Fruit fly (Drosophila melanogaster) whole organism, embryonic: Measurements from ENCODE around the gene ara.

Experiments used
- BEAF-32 ChIP-seq: fragments of 200-800 bp; sonication (Bioruptor generic); optimal IDR thresholded peaks from 3 replicates; lab custom pipeline; 2017; ENCODE audit warnings: missing biosample characterization, missing genetic modification characterization, mild to moderate bottlenecking, moderate library complexity, missing genetic modification reagents
- CG10565 ChIP-seq: fragments of 200-800 bp; sonication (Bioruptor generic); optimal IDR thresholded peaks from 3 replicates; lab custom pipeline; 2016; ENCODE audit warnings: missing biosample characterization, mild to moderate bottlenecking, missing genetic modification characterization
- CG10959 ChIP-seq: fragments of 200-800 bp; sonication (Bioruptor generic); IDR thresholded peaks from 2 replicates; pipeline ENCODE4 v1.3.6; 2022; ENCODE audit warnings: missing biosample characterization, missing genetic modification characterization
- CG11247 ChIP-seq: fragments of 200-800 bp; sonication (Bioruptor generic); IDR thresholded peaks from 2 replicates; pipeline ENCODE4 v1.3.6; 2022; ENCODE audit warnings: missing biosample characterization, missing genetic modification characterization
- CG13287 ChIP-seq: fragments of 200-800 bp; sonication (Bioruptor generic); IDR thresholded peaks from 2 replicates; pipeline ENCODE4 v1.3.6; 2022; ENCODE audit warnings: missing biosample characterization, missing genetic modification characterization; ENCODE audit not compliant: partially characterized antibody
- CG15073 ChIP-seq: fragments of 200-800 bp; sonication (Bioruptor generic); optimal IDR thresholded peaks from 2 replicates; lab custom pipeline; 2016; ENCODE audit warnings: missing biosample characterization, missing genetic modification characterization
- CG15514 ChIP-seq: fragments of 200-800 bp; sonication (Bioruptor generic); optimal IDR thresholded peaks from 3 replicates; lab custom pipeline; 2017; ENCODE audit warnings: missing biosample characterization, missing genetic modification characterization, mild to moderate bottlenecking, moderate library complexity, missing genetic modification reagents
- CG1602 ChIP-seq: fragments of 200-800 bp; sonication (Bioruptor generic); optimal IDR thresholded peaks from 3 replicates; lab custom pipeline; 2016; ENCODE audit warnings: missing biosample characterization, missing genetic modification characterization
- CG17385 ChIP-seq: fragments of 200-800 bp; sonication (Bioruptor generic); optimal IDR thresholded peaks from 3 replicates; lab custom pipeline; 2018; ENCODE audit warnings: missing biosample characterization, mild to moderate bottlenecking, missing genetic modification characterization
- CG18619 ChIP-seq: fragments of 200-800 bp; sonication (Bioruptor generic); optimal IDR thresholded peaks from 3 replicates; lab custom pipeline; 2017; ENCODE audit warnings: missing biosample characterization, mild to moderate bottlenecking, missing genetic modification characterization
- CG2199 ChIP-seq: fragments of 200-800 bp; sonication (Bioruptor generic); IDR thresholded peaks from 3 replicates; pipeline ENCODE4 v1.3.6; 2022; ENCODE audit warnings: missing biosample characterization, missing genetic modification characterization
- CG2678 ChIP-seq: fragments of 200-800 bp; sonication (Bioruptor generic); optimal IDR thresholded peaks from 3 replicates; lab custom pipeline; 2019; ENCODE audit warnings: missing biosample characterization, mild to moderate bottlenecking, missing genetic modification characterization, moderate library complexity
- CG32772 ChIP-seq: fragments of 200-800 bp; sonication (Bioruptor generic); IDR thresholded peaks from 2 replicates; pipeline ENCODE4 v1.3.6; 2022; ENCODE audit warnings: missing biosample characterization, missing genetic modification characterization
- CG3407 ChIP-seq: fragments of 200-800 bp; sonication (Bioruptor generic); optimal IDR thresholded peaks from 2 replicates; lab custom pipeline; 2018; ENCODE audit warnings: missing biosample characterization, mild to moderate bottlenecking, missing genetic modification characterization
- CG3847 ChIP-seq: fragments of 200-800 bp; sonication (Bioruptor generic); IDR thresholded peaks from 2 replicates; pipeline ENCODE4 v1.3.6; 2022; ENCODE audit warnings: missing biosample characterization, missing genetic modification characterization
- CG4328 ChIP-seq: fragments of 200-800 bp; sonication (Bioruptor generic); optimal IDR thresholded peaks from 3 replicates; lab custom pipeline; 2017; ENCODE audit warnings: missing biosample characterization, missing genetic modification reagents, missing genetic modification characterization
- CG4404 ChIP-seq: fragments of 200-800 bp; sonication (Bioruptor generic); IDR thresholded peaks from 2 replicates; pipeline ENCODE4 v1.3.6; 2022; ENCODE audit warnings: missing biosample characterization, missing genetic modification characterization
- CG7357 ChIP-seq: fragments of 200-800 bp; sonication (Bioruptor generic); IDR thresholded peaks from 3 replicates; pipeline ENCODE4 v1.3.6; 2022; ENCODE audit warnings: missing biosample characterization, missing genetic modification characterization
- CG7987 ChIP-seq: fragments of 200-800 bp; sonication (Bioruptor generic); optimal IDR thresholded peaks from 2 replicates; lab custom pipeline; 2018; ENCODE audit warnings: missing biosample characterization, mild to moderate bottlenecking, missing genetic modification characterization, moderate library complexity
- CG9797 ChIP-seq: fragments of 200-800 bp; sonication (Bioruptor generic); optimal IDR thresholded peaks from 3 replicates; lab custom pipeline; 2018; ENCODE audit warnings: missing biosample characterization, mild to moderate bottlenecking, missing genetic modification characterization
- Dad ChIP-seq: fragments of 200-800 bp; sonication (Bioruptor generic); optimal IDR thresholded peaks from 3 replicates; lab custom pipeline; 2016; ENCODE audit warnings: missing biosample characterization, missing genetic modification characterization
- E2f2 ChIP-seq: fragments of 200-800 bp; sonication (Bioruptor generic); IDR thresholded peaks from 2 replicates; pipeline ENCODE4 v1.3.6; 2022; ENCODE audit warnings: missing biosample characterization, missing genetic modification characterization
- Gsc ChIP-seq: fragments of 200-800 bp; sonication (Bioruptor generic); IDR thresholded peaks from 2 replicates; pipeline ENCODE4 v1.3.6; 2022; ENCODE audit warnings: missing biosample characterization, missing genetic modification characterization
- HLH4C ChIP-seq: fragments of 200-800 bp; sonication (Bioruptor generic); IDR thresholded peaks from 3 replicates; pipeline ENCODE4 v1.3.6; 2022; ENCODE audit warnings: missing biosample characterization, missing genetic modification characterization; ENCODE audit not compliant: partially characterized antibody
- Hey ChIP-seq: fragments of 200-800 bp; sonication (Bioruptor generic); optimal IDR thresholded peaks from 3 replicates; lab custom pipeline; 2018; ENCODE audit warnings: missing biosample characterization, mild to moderate bottlenecking, missing genetic modification characterization
- HmgD ChIP-seq: fragments of 200-800 bp; sonication (Bioruptor generic); optimal IDR thresholded peaks from 3 replicates; lab custom pipeline; 2016; ENCODE audit warnings: missing biosample characterization, missing genetic modification characterization
- HmgZ ChIP-seq: fragments of 200-800 bp; sonication (Bioruptor generic); optimal IDR thresholded peaks from 2 replicates; lab custom pipeline; 2018; ENCODE audit warnings: missing biosample characterization, mild to moderate bottlenecking, missing genetic modification characterization
- Hr51 ChIP-seq, 2 experiments: fragments of 200-800 bp; sonication (Bioruptor generic); optimal IDR thresholded peaks; 2 replicates in 1 of 2; 3 replicates in 1 of 2; lab custom pipeline; 2016 to 2018; ENCODE audit warnings: missing biosample characterization in 2 of 2, missing genetic modification characterization in 2 of 2, mild to moderate bottlenecking in 1 of 2, moderate library complexity in 1 of 2
- Lim3 ChIP-seq: fragments of 200-800 bp; sonication (Bioruptor generic); IDR thresholded peaks from 2 replicates; pipeline ENCODE4 v1.3.6; 2022; ENCODE audit warnings: missing biosample characterization, missing genetic modification characterization
- Rx ChIP-seq: fragments of 200-800 bp; sonication (Bioruptor generic); IDR thresholded peaks from 2 replicates; pipeline ENCODE4 v1.3.6; 2022; ENCODE audit warnings: missing biosample characterization, missing genetic modification characterization
- Ssrp ChIP-seq: fragments of 200-800 bp; sonication (Bioruptor generic); optimal IDR thresholded peaks from 2 replicates; lab custom pipeline; 2018; ENCODE audit warnings: missing biosample characterization, mild to moderate bottlenecking, missing genetic modification characterization, moderate library complexity
- ash1 ChIP-seq: fragments of 200-800 bp; sonication (Bioruptor generic); optimal IDR thresholded peaks from 2 replicates; lab custom pipeline; 2018; ENCODE audit warnings: missing biosample characterization, mild to moderate bottlenecking, missing genetic modification characterization
- bigmax ChIP-seq: fragments of 200-800 bp; sonication (Bioruptor generic); optimal IDR thresholded peaks from 2 replicates; lab custom pipeline; 2018; ENCODE audit warnings: missing biosample characterization, mild to moderate bottlenecking, missing genetic modification characterization
- chinmo ChIP-seq: fragments of 200-800 bp; sonication (Bioruptor generic); IDR thresholded peaks from 4 replicates; pipeline ENCODE4 v1.3.6; 2022; ENCODE audit warnings: missing biosample characterization, missing genetic modification characterization; ENCODE audit not compliant: partially characterized antibody
- emc ChIP-seq: fragments of 200-800 bp; sonication (Bioruptor generic); optimal IDR thresholded peaks from 2 replicates; lab custom pipeline; 2016; ENCODE audit warnings: missing biosample characterization, missing genetic modification characterization
- ewg ChIP-seq: fragments of 200-800 bp; sonication (Bioruptor generic); optimal IDR thresholded peaks from 3 replicates; lab custom pipeline; 2017; ENCODE audit warnings: mild to moderate bottlenecking, missing biosample characterization, missing genetic modification reagents, missing genetic modification characterization
- fd3F ChIP-seq: fragments of 200-800 bp; sonication (Bioruptor generic); optimal IDR thresholded peaks from 2 replicates; lab custom pipeline; 2018; ENCODE audit warnings: missing biosample characterization, mild to moderate bottlenecking, missing genetic modification characterization, moderate library complexity
- gro ChIP-seq: fragments of 200-800 bp; sonication (Bioruptor generic); optimal IDR thresholded peaks from 2 replicates; lab custom pipeline; 2016; ENCODE audit warnings: missing biosample characterization, missing genetic modification characterization
- hkb ChIP-seq, 2 experiments: fragments of 200-800 bp in 1 of 2; fragments of >200 bp in 1 of 2; sonication (Bioruptor generic) in 1 of 2; IDR thresholded peaks in 1 of 2; optimal IDR thresholded peaks in 1 of 2; 2 replicates each; pipeline versions ENCODE4 v1.3.6 to Lab custom; 2017 to 2022; ENCODE audit warnings: missing biosample characterization in 1 of 2, missing genetic modification characterization in 1 of 2
- kay ChIP-seq: fragments of 200-800 bp; sonication (Bioruptor generic); optimal IDR thresholded peaks from 2 replicates; lab custom pipeline; 2016; ENCODE audit warnings: missing biosample characterization, missing genetic modification characterization
- lmd ChIP-seq: fragments of 200-800 bp; sonication (Bioruptor generic); IDR thresholded peaks from 2 replicates; pipeline ENCODE4 v1.3.6; 2022; ENCODE audit warnings: missing biosample characterization, missing genetic modification characterization
- lov ChIP-seq, 2 experiments: fragments of 200-800 bp in 1 of 2; fragments of >200 bp in 1 of 2; sonication (Bioruptor generic) in 1 of 2; IDR thresholded peaks in 1 of 2; optimal IDR thresholded peaks in 1 of 2; 2 replicates in 1 of 2; 3 replicates in 1 of 2; pipeline versions ENCODE4 v1.3.6 to Lab custom; 2017 to 2022; ENCODE audit warnings: missing biosample characterization in 1 of 2, missing genetic modification characterization in 1 of 2
- otp ChIP-seq: fragments of 200-800 bp; sonication (Bioruptor generic); IDR thresholded peaks from 3 replicates; pipeline ENCODE4, ENCODE4 v1.3.6; 2022; ENCODE audit warnings: missing biosample characterization, missing genetic modification characterization
- sisA ChIP-seq: fragments of 200-800 bp; sonication (Bioruptor generic); IDR thresholded peaks from 2 replicates; pipeline ENCODE4 v1.3.6; 2022; ENCODE audit warnings: missing biosample characterization, missing genetic modification characterization
- slp2 ChIP-seq: fragments of 200-800 bp; sonication (Bioruptor generic); optimal IDR thresholded peaks from 2 replicates; lab custom pipeline; 2016; ENCODE audit warnings: missing biosample characterization, missing genetic modification characterization
- sr ChIP-seq: fragments of 200-800 bp; sonication (Bioruptor generic); IDR thresholded peaks from 3 replicates; pipeline ENCODE4 v1.3.6; 2022; ENCODE audit warnings: missing biosample characterization, missing genetic modification characterization
- trh ChIP-seq: fragments of 200-800 bp; sonication (Bioruptor generic); optimal IDR thresholded peaks from 2 replicates; lab custom pipeline; 2016; ENCODE audit warnings: missing biosample characterization, missing genetic modification characterization
- vvl ChIP-seq: fragments of 200-800 bp; sonication (Bioruptor generic); IDR thresholded peaks from 2 replicates; pipeline ENCODE4 v1.3.6; 2022; ENCODE audit warnings: missing biosample characterization, missing genetic modification characterization
- zf30C ChIP-seq: fragments of 200-800 bp; sonication (Bioruptor generic); optimal IDR thresholded peaks from 3 replicates; lab custom pipeline; 2018; ENCODE audit warnings: missing biosample characterization, mild to moderate bottlenecking, missing genetic modification characterization
- zfh1 ChIP-seq: fragments of 200-800 bp; sonication (Bioruptor generic); IDR thresholded peaks from 3 replicates; pipeline ENCODE4 v1.3.6; 2022; ENCODE audit warnings: missing biosample characterization, missing genetic modification characterization

The ara gene

DNA sequence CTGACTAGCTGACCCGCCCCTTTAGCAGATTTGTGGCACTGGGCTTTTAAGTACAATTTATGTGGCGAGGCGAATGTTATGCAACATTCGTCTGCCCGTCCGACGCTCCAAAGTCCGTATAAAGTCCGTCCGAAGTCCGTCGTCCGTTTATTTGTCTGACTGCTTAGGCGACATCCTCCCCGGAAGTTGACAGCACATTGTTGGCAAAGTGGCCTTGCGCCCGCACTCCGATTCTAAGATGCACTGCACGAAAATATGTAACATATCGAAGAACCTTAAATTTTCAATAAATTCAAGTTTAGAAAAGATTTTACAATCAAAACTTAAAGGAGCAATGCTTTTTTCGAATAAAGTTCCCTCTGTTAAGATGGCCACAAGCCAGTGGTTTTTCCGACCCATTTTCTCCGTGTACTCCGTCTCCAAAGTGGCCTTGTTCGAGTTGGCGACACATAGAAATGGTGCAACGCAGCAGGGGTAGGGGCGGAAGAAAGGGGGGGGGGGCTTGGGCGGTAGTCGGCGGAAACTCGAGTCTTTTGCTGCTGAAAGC lies 38.4 kb downstream of the ara start (continued):
- TF ChIP-seq HmgZ (tag; lab: Kevin White, UChicago) (no peak), slp2 (no peak), CG11247 (GFP tag; lab: Robert Waterston, UW) (no peak), Gsc (no peak), kay (no peak), emc (no peak), zfh1 (GFP tag; lab: Robert Waterston, UW) (peak; percentile 55; the same call in 2 of the 3 replicates), lmd (GFP tag; lab: Robert Waterston, UW) (peak; percentile 43), zf30C (GFP tag; lab: Kevin White, UChicago) (no peak), BEAF-32 (GFP tag; lab: Kevin White, UChicago) (no peak), lov (optimal IDR thresholded peaks at IDR 0.05; lab: Kevin White, UChicago) (no peak), lov (GFP tag; IDR thresholded peaks at IDR 0.05; lab: Robert Waterston, UW) (no peak), CG4328 (no peak), CG7357 (no peak), sisA (GFP tag; lab: Robert Waterston, UW) (0 out of 2 replicates have a peak, but pooled peaks have one; percentile 8), CG17385 (GFP tag; lab: Kevin White, UChicago) (peak; percentile 10), vvl (GFP tag; lab: Robert Waterston, UW) (peak; percentile 59; the same call in 1 of the 2 replicates), trh (GFP tag; lab: Kevin White, UChicago) (no peak), CG15073 (GFP tag; lab: Kevin White, UChicago) (no peak), ewg (GFP tag; lab: Kevin White, UChicago) (peak; percentile 20), CG2678 (tag; lab: Kevin White, UChicago) (no peak), fd3F (GFP tag; lab: Kevin White, UChicago) (no peak), CG9797 (GFP tag; lab: Kevin White, UChicago) (no peak), CG18619 (GFP tag; lab: Kevin White, UChicago) (no peak), HLH4C (GFP tag; lab: Robert Waterston, UW) (no peak), gro (GFP tag; lab: Kevin White, UChicago) (no peak), Hr51 (GFP tag; optimal IDR thresholded peaks at IDR 0.05; lab: Kevin White, UChicago) (no peak), hkb (optimal IDR thresholded peaks at IDR 0.05; lab: Kevin White, UChicago) (no peak), hkb (GFP tag; IDR thresholded peaks at IDR 0.05; lab: Robert Waterston, UW) (0 out of 2 replicates have a peak, but pooled peaks have one; percentile 13), CG3847 (GFP tag; lab: Robert Waterston, UW) (no peak), CG13287 (GFP tag; lab: Robert Waterston, UW) (no peak), HmgD (GFP tag; lab: Kevin White, UChicago) (no peak), Dad (GFP tag; lab: Kevin White, UChicago) (no peak), Lim3 (GFP tag; lab: Robert Waterston, UW) (no peak), Ssrp (tag; lab: Kevin White, UChicago) (peak; percentile 28), otp (GFP tag; lab: Robert Waterston, UW) (no peak), chinmo (GFP tag; lab: Robert Waterston, UW) (no peak), CG15514 (GFP tag; lab: Kevin White, UChicago) (no peak), ash1 (GFP tag; lab: Kevin White, UChicago) (no peak), CG32772 (GFP tag; lab: Robert Waterston, UW) (no peak), CG1602 (no peak), CG4404 (GFP tag; lab: Robert Waterston, UW) (no peak), Rx (no peak), bigmax (no peak), CG7987 (no peak), E2f2 (GFP tag; lab: Robert Waterston, UW) (no peak), CG10565 (GFP tag; lab: Kevin White, UChicago) (no peak), sr (GFP tag; lab: Robert Waterston, UW) (no peak), CG2199 (no peak), Hey (tag; lab: Kevin White, UChicago) (no peak), CG3407 (no peak), CG10959 (no peak)
